Worm (Caenorhabditis elegans): ENCODE measurements around the gene sre-33.

- no peak for TF ChIP-seq unc-86 (tag; optimal IDR thresholded peaks at IDR 0.05)
- no peak for TF ChIP-seq nhr-11 (tag; optimal IDR thresholded peaks at IDR 0.05)
- TF ChIP-seq F13H6.1 (tag; optimal IDR thresholded peaks at IDR 0.05) = no peak
- no peak for TF ChIP-seq nfya-1 (tag; optimal IDR thresholded peaks at IDR 0.05)
- no peak for TF ChIP-seq lin-11 (tag; optimal IDR thresholded peaks at IDR 0.05)
- TF ChIP-seq dmd-4 (tag; optimal IDR thresholded peaks at IDR 0.05; ENCODE audit: borderline replicate concordance) = no peak
- no peak for TF ChIP-seq K09A11.1 (tag; optimal IDR thresholded peaks at IDR 0.05; ENCODE audit: insufficient read depth)
- TF ChIP-seq pqm-1 (tag; optimal IDR thresholded peaks at IDR 0.05) = no peak
- no peak for TF ChIP-seq C08G9.2 (tag; optimal IDR thresholded peaks at IDR 0.05)
- TF ChIP-seq sox-4 (tag; optimal IDR thresholded peaks at IDR 0.05) = no peak
Measured at ce11 chrII:12448241-12448640, 4.9 kb upstream of the sre-33 start, which contains the start of gene srh-27.
